Fruit fly (Drosophila melanogaster): ENCODE data around the gene kek3.

DNA sequence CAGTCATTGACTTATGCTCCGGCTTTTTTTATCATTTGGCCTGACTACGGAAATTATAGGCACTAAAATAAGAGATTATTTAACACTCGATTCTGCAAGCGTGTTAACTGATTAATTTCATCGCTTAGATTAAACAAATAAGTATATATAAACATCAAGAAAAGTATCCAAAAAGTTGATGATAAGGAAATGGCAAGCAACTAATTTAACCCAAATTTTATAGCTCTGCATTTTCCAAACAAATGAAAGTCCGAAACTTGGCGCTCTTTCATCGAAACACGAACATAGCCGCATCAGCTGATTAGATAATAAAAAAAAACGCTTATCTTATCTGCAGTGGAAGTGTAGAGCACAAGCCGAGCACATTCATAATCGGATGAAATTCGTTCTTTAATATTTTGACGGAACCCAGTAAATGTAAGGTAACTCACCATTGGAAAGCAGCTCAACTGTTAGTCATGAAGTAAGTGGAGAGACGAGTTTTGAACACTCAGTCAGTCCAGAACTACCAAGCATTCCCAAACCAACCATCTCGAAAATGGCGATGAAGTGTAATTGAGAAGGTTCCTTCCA, 77.2 kb downstream of the kek3 start, which contains the start of gene CG18480:
- TF ChIP-seq CG6792 (GFP tag; optimal IDR thresholded peaks at IDR 0.05), result peak; percentile 21
- TF ChIP-seq fkh (GFP tag; optimal IDR thresholded peaks at IDR 0.05), result no peak
- no peak for TF ChIP-seq esn (GFP tag; optimal IDR thresholded peaks at IDR 0.05)
- no peak for TF ChIP-seq Hr38 (GFP tag; optimal IDR thresholded peaks at IDR 0.05)
- TF ChIP-seq ss (GFP tag; optimal IDR thresholded peaks at IDR 0.05), result no peak
- TF ChIP-seq dac (GFP tag; optimal IDR thresholded peaks at IDR 0.05), result no peak
- TF ChIP-seq OdsH (GFP tag; optimal IDR thresholded peaks at IDR 0.05), result no peak
- TF ChIP-seq CG6163 (GFP tag; IDR thresholded peaks at IDR 0.05), result no peak
- peak; percentile 87 for TF ChIP-seq vri (GFP tag; optimal IDR thresholded peaks at IDR 0.05)
